Worm (Caenorhabditis elegans) whole organism, L2 larva: ENCODE measurements around the gene C02D5.2.

Experiments
- blmp-1 ChIP-seq: sonication (generic microtip); optimal IDR thresholded peaks from 2 replicates; lab custom pipeline; 2017; ENCODE audit warnings: missing genetic modification characterization, mild to moderate bottlenecking, missing compliant biosample characterization, antibody characterized with exemption, moderate library complexity; ENCODE audit not compliant: insufficient read depth
- ceh-16 ChIP-seq: fragments of 150-350 bp; optimal IDR thresholded peaks from 2 replicates; lab custom pipeline; 2014; ENCODE audit warnings: missing biosample characterization, missing genetic modification characterization
- ceh-82 ChIP-seq: fragments of 150-350 bp; optimal IDR thresholded peaks from 2 replicates; lab custom pipeline; 2014; ENCODE audit warnings: missing biosample characterization, missing genetic modification characterization
- dmd-4 ChIP-seq: sonication (generic microtip); optimal IDR thresholded peaks from 2 replicates; lab custom pipeline; 2017; ENCODE audit warnings: missing biosample characterization, missing genetic modification characterization
- nhr-11 ChIP-seq: fragments of 150-350 bp; optimal IDR thresholded peaks from 2 replicates; lab custom pipeline; 2014; ENCODE audit warnings: missing biosample characterization, missing genetic modification characterization
- nhr-129 ChIP-seq: fragments of 150-350 bp; optimal IDR thresholded peaks from 2 replicates; lab custom pipeline; 2014; ENCODE audit warnings: missing biosample characterization, missing genetic modification characterization
- nhr-237 ChIP-seq: fragments of 150-350 bp; optimal IDR thresholded peaks from 2 replicates; lab custom pipeline; 2014; ENCODE audit warnings: missing biosample characterization, missing genetic modification characterization
- nhr-25 ChIP-seq: fragments of 150-350 bp; sonication (generic microtip); optimal IDR thresholded peaks from 3 replicates; lab custom pipeline; 2014; ENCODE audit warnings: missing biosample characterization, missing genetic modification characterization
- nhr-77 ChIP-seq: fragments of 150-350 bp; optimal IDR thresholded peaks from 2 replicates; lab custom pipeline; 2014; ENCODE audit warnings: missing biosample characterization, missing genetic modification characterization
- unc-39 ChIP-seq: fragments of 150-350 bp; optimal IDR thresholded peaks from 2 replicates; lab custom pipeline; 2014; ENCODE audit warnings: missing biosample characterization, missing genetic modification characterization
- unc-55 ChIP-seq: fragments of 150-350 bp; sonication (generic microtip); optimal IDR thresholded peaks from 3 replicates; lab custom pipeline; 2014; ENCODE audit warnings: missing biosample characterization, missing genetic modification reagents, missing genetic modification characterization
- unc-62 ChIP-seq: fragments of 150-350 bp; optimal IDR thresholded peaks from 2 replicates; lab custom pipeline; 2014; ENCODE audit warnings: missing biosample characterization, missing genetic modification reagents, missing genetic modification characterization
- ztf-11 ChIP-seq: sonication (generic microtip); optimal IDR thresholded peaks from 2 replicates; lab custom pipeline; 2017; ENCODE audit warnings: missing biosample characterization, missing genetic modification characterization

ce11 chrIII:8555682-8556081 is 1.5 kb upstream of the C02D5.2 start:
- TF ChIP-seq ztf-11 (tag; lab: Kevin White, UChicago) = no peak
- TF ChIP-seq nhr-237 = no peak
- no peak for TF ChIP-seq nhr-25 (tag; lab: Kevin White, UChicago)
- peak; percentile 74 for TF ChIP-seq blmp-1 (tag; lab: Kevin White, UChicago)
- TF ChIP-seq nhr-129 (tag; lab: Kevin White, UChicago) = no peak
- no peak for TF ChIP-seq unc-62 (GFP tag; lab: Kevin White, UChicago)
- TF ChIP-seq ceh-82 = no peak
- TF ChIP-seq nhr-77 (tag; lab: Kevin White, UChicago) = no peak
- no peak for TF ChIP-seq ceh-16 (tag; lab: Kevin White, UChicago)
- TF ChIP-seq unc-55 = no peak
- no peak for TF ChIP-seq unc-39
- TF ChIP-seq dmd-4 = no peak
- TF ChIP-seq nhr-11 (tag; lab: Kevin White, UChicago) = no peak
